Worm (Caenorhabditis elegans): Measurements from ENCODE around the gene T07G12.2.

DNA sequence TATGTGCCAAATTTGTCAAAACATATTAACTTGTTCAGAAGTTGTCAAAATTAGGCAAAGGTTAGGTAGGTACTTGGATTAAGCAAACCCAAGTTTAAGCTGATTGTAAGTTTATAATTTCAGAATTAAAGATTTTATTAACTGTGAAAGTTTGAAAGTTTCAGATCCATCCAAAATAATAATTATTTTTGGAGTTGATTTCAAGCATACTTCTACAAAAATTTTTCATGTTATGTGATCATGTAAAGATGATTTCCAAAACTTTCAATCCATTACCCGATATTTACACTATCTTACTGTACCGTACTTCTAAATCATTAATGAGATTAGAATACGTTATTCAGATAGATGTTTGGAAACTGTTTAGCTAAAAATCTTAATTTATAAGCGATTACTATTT is 34.1 kb downstream of the T07G12.2 start:
- TF ChIP-seq aly-2 (tag; optimal IDR thresholded peaks at IDR 0.05), result no peak
- no peak for TF ChIP-seq nhr-77 (tag; optimal IDR thresholded peaks at IDR 0.05)
- TF ChIP-seq nhr-28 (tag; optimal IDR thresholded peaks at IDR 0.05), result no peak
- TF ChIP-seq unc-62 (GFP tag; optimal IDR thresholded peaks at IDR 0.05), result no peak
- no peak for TF ChIP-seq skn-1 (tag; optimal IDR thresholded peaks at IDR 0.05)
- TF ChIP-seq elt-1 (tag; optimal IDR thresholded peaks at IDR 0.05), result no peak
